Worm (Caenorhabditis elegans): ENCODE measurements around the gene Y17G7B.22.

Gene Y17G7B.22

DNA sequence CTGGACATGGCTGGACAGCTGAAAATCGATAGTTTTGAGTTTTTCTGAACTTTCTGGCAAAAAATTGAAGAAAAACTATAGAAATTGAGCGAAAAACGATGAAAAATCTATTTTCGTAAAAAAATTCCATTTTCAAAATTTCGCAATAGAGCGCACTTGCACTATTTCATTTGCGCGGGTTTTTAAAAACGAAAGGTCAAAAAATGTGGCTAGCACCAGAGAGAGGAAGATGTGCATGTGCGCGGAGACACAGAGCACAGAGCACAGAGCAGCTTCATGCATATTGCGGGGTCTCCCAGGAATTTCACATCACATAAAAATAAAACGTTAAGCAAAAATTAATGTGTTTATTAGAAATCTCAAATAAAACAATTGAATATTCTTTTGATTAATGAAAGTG is 40.0 kb downstream of the Y17G7B.22 start, which contains the start of gene Y17G7B.18 (continued):
- no peak for TF ChIP-seq mxl-2 (GFP tag; conservative IDR thresholded peaks at IDR 0.05)
- no peak for TF ChIP-seq lin-39 (tag; optimal IDR thresholded peaks at IDR 0.05)
- no peak for TF ChIP-seq D1046.2 (GFP tag; IDR thresholded peaks at IDR 0.05)
- no peak for TF ChIP-seq jun-1 (tag; optimal IDR thresholded peaks at IDR 0.05)
- no peak for TF ChIP-seq dmd-9 (GFP tag; IDR thresholded peaks at IDR 0.05)
- TF ChIP-seq zfp-2 (tag; optimal IDR thresholded peaks at IDR 0.05) = no peak
- TF ChIP-seq egl-43 (GFP tag; IDR thresholded peaks at IDR 0.05) = no peak
- no peak for TF ChIP-seq Y5F2A.4 (GFP tag; optimal IDR thresholded peaks at IDR 0.05)
- TF ChIP-seq pqm-1 (tag; optimal IDR thresholded peaks at IDR 0.05) = no peak
- no peak for TF ChIP-seq zip-11 (GFP tag; IDR thresholded peaks at IDR 0.05)
- TF ChIP-seq nhr-102 (tag; optimal IDR thresholded peaks at IDR 0.05) = no peak
- TF ChIP-seq rbr-2 (tag; optimal IDR thresholded peaks at IDR 0.05) = peak; percentile 48
- TF ChIP-seq saeg-2 (GFP tag; IDR thresholded peaks at IDR 0.05) = no peak
- no peak for TF ChIP-seq R02D3.7 (tag; optimal IDR thresholded peaks at IDR 0.05)
- no peak for TF ChIP-seq egl-27 (tag; optimal IDR thresholded peaks at IDR 0.05)
- TF ChIP-seq fos-1 (tag; optimal IDR thresholded peaks at IDR 0.05) = no peak
- TF ChIP-seq nhr-111 (GFP tag; optimal IDR thresholded peaks at IDR 0.05) = no peak
- TF ChIP-seq lin-1 (GFP tag; IDR thresholded peaks at IDR 0.05) = no peak
- TF ChIP-seq F37D6.2 (tag; optimal IDR thresholded peaks at IDR 0.05) = peak; percentile 1
- no peak for TF ChIP-seq ZK546.5 (tag; optimal IDR thresholded peaks at IDR 0.05)
- no peak for TF ChIP-seq duxl-1 (tag; optimal IDR thresholded peaks at IDR 0.05; ENCODE audit: poor library complexity)
- peak; percentile 66 for TF ChIP-seq hlh-30 (tag; optimal IDR thresholded peaks at IDR 0.05; ENCODE audit: insufficient read depth)
- peak; percentile 3 for TF ChIP-seq hlh-11 (tag; optimal IDR thresholded peaks at IDR 0.05)
- TF ChIP-seq unc-39 (tag; optimal IDR thresholded peaks at IDR 0.05) = no peak
- no peak for TF ChIP-seq ztf-7 (tag; optimal IDR thresholded peaks at IDR 0.05)
- no peak for TF ChIP-seq dmd-6 (GFP tag; IDR thresholded peaks at IDR 0.05)
- no peak for TF ChIP-seq ctbp-1 (GFP tag; IDR thresholded peaks at IDR 0.05)
- peak; percentile 62 for TF ChIP-seq fkh-10 (GFP tag; optimal IDR thresholded peaks at IDR 0.05)
- no peak for TF ChIP-seq skn-1 (tag; optimal IDR thresholded peaks at IDR 0.05)
- TF ChIP-seq lin-29 (GFP tag; IDR thresholded peaks at IDR 0.05) = no peak
- no peak for TF ChIP-seq mxl-3 (GFP tag; optimal IDR thresholded peaks at IDR 0.05)
- TF ChIP-seq nhr-42 (GFP tag; IDR thresholded peaks at IDR 0.05) = no peak
- TF ChIP-seq tra-1 (GFP tag; IDR thresholded peaks at IDR 0.05) = no peak
- peak; percentile 98 for TF ChIP-seq lin-38 (GFP tag; IDR thresholded peaks at IDR 0.05)
- peak; percentile 76 for TF ChIP-seq mep-1 (tag; optimal IDR thresholded peaks at IDR 0.05)
- TF ChIP-seq T26A8.4 (GFP tag; IDR thresholded peaks at IDR 0.05) = no peak
- no peak for TF ChIP-seq lir-3 (tag; optimal IDR thresholded peaks at IDR 0.05)
- TF ChIP-seq mdl-1 (tag; optimal IDR thresholded peaks at IDR 0.05) = peak in 1 of 2 experiments; percentile 52
- TF ChIP-seq arid-1 (GFP tag; conservative IDR thresholded peaks at IDR 0.05) = no peak
- no peak for TF ChIP-seq ceh-28 (tag; optimal IDR thresholded peaks at IDR 0.05)

DNA sequence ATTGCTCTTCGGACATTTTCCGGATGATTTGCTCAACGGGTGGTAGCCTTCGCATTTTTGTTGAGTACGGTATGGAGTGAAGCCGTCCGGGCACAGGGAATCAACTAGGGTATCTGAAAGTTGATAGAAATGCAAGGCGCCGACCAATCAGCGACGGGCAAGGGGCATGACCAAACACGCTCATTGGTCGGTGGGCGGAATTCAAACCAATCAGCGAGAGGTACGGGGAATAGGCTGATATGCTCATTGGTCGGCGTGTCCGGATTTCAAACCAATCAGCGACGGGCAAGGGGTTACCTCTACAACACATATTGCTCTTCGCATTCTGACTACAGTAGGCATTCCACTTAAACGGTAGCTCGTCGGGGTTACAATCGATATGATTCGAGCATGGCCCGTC is 41.0 kb downstream of the Y17G7B.22 start:
- TF ChIP-seq ceh-62 (tag; optimal IDR thresholded peaks at IDR 0.05) (no peak), ces-1 (GFP tag; optimal IDR thresholded peaks at IDR 0.05) (no peak), lin-13 (GFP tag; optimal IDR thresholded peaks at IDR 0.05) (no peak), mdl-1 (tag; optimal IDR thresholded peaks at IDR 0.05) (no peak), D1046.2 (GFP tag; IDR thresholded peaks at IDR 0.05) (no peak), T20F7.1 (GFP tag; optimal IDR thresholded peaks at IDR 0.05) (no peak), vab-7 (GFP tag; IDR thresholded peaks at IDR 0.05) (no peak), F49E8.2 (tag; optimal IDR thresholded peaks at IDR 0.05; ENCODE audit: borderline replicate concordance) (no peak), hmg-1.1 (GFP tag; IDR thresholded peaks at IDR 0.05) (no peak), zfp-2 (tag; optimal IDR thresholded peaks at IDR 0.05) (no peak), daf-19 (GFP tag; conservative IDR thresholded peaks at IDR 0.05) (no peak), madf-9 (GFP tag; conservative IDR thresholded peaks at IDR 0.05) (no peak), madf-5 (GFP tag; IDR thresholded peaks at IDR 0.05) (no peak)

Data from whole organism, L4 larva.